Worm (Caenorhabditis elegans): Measurements from ENCODE around the gene tag-340.
"Not testable (repeated sequence)": the region's sequence is repeated elsewhere in the genome, so short reads cannot be mapped to it uniquely, and the experiment has no call there.

tag-340 gene

ce11 chrIII:4910956-4911355 is 10.6 kb downstream of the tag-340 start, which contains the start of gene F26F4.2:
Gene F26F4.2 (plus strand): TSS chrIII:4911256.
- TF ChIP-seq him-1 (tag; optimal IDR thresholded peaks at IDR 0.05) (no peak), W03F9.2 (tag; optimal IDR thresholded peaks at IDR 0.05) (no peak), dao-5 (tag; optimal IDR thresholded peaks at IDR 0.05) (no peak)

- TF ChIP-seq him-1 (tag; optimal IDR thresholded peaks at IDR 0.05) (no peak), W03F9.2 (tag; optimal IDR thresholded peaks at IDR 0.05) (peak; percentile 52), dao-5 (tag; optimal IDR thresholded peaks at IDR 0.05) (no peak)
Observed at ce11 chrIII:4912317-4912716, 12.0 kb downstream of the tag-340 start, which contains the start of the genes F26F4.9 and cee-1. Gene F26F4.9 (minus strand): TSS chrIII:4912521. Gene cee-1 (plus strand): TSS chrIII:4912699.

DNA sequence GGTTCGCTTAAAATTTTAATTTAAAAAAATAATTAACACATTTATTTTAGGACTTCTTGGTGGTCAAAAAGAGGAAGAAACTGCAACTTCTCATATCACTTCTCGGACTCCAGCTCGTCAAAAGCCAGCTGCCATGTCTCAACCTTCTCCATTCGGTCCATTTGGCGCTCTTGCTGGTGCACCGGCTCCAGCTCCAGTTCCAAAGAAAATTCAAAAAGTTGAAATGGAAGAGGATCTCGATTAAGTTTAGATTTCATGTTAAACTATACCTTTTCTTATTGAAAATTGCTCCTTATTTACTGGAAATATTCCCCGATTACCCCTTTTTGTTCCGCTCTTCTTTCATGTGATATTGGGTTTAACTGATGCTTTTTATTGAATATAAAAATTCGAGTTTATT is 13.4 kb downstream of the tag-340 start:
- no peak for TF ChIP-seq him-1 (tag; optimal IDR thresholded peaks at IDR 0.05)
- TF ChIP-seq dao-5 (tag; optimal IDR thresholded peaks at IDR 0.05) = no peak
- TF ChIP-seq W03F9.2 (tag; optimal IDR thresholded peaks at IDR 0.05) = no peak

DNA sequence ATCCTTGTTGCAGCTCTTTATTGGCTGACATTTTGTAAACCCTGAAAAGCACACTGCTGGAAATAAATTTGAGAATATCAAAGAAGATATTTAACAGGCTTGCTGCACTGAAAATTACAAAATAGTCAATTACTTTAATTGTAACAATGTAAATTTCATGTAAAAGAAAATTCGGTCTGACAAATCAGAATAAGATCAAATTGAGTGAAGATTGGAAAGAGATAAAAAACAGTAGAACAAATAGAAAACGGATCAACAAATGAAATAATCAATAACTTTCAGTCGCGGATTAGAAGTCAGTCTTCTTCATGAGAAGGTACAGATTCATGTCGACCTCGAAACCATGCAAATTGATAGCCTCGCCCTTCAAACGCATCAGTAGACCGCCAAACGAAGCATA is 16.8 kb downstream of the tag-340 start, which contains the start of gene rars-1:
Gene rars-1, minus strand, starts transcription at position 101 of the 400 bp plus-strand sequence.
- TF ChIP-seq him-1 (tag; optimal IDR thresholded peaks at IDR 0.05) (no peak), dao-5 (tag; optimal IDR thresholded peaks at IDR 0.05) (no peak), W03F9.2 (tag; optimal IDR thresholded peaks at IDR 0.05) (no peak)

DNA sequence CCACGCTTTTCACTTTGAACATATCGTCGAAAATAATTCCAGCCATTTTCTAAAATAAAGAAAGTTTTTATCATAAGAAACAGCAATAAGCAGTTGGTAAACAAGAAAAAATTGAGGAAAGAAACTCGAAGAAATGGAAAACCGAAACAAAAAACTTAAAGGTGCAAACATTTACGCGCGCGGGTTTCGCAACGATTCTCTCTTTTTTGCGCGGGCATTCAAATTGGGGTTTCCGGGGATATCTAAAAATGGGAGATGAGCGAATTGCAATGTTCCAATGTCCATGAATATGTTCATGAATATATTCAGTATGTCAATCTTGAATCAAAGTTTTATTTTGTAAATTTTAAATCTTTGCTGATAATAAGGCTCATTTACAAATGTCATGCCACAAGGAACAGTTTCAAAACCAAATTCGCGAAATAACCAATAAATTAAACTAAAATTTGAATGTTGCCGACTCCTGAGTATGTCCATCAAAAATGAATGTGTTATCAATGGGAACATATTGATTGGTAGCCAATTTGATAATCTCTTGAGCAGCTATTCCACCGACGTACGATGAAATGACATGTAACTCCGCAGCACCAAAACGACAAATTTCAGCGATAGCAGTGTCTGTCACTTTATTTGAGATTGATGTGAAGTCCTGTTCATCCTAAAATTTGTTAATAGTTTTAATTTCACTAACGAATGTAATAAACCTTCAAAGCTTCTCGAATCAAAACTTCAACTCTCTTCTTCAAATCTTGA is 17.8 kb downstream of the tag-340 start, which contains the start of gene rpb-8:
Gene rpb-8, minus strand, starts transcription at position 49 of the 753 bp plus-strand sequence.
- TF ChIP-seq W03F9.2 (tag; optimal IDR thresholded peaks at IDR 0.05) = peak; percentile 60
- TF ChIP-seq him-1 (tag; optimal IDR thresholded peaks at IDR 0.05) = no peak
- no peak for TF ChIP-seq dao-5 (tag; optimal IDR thresholded peaks at IDR 0.05)

DNA sequence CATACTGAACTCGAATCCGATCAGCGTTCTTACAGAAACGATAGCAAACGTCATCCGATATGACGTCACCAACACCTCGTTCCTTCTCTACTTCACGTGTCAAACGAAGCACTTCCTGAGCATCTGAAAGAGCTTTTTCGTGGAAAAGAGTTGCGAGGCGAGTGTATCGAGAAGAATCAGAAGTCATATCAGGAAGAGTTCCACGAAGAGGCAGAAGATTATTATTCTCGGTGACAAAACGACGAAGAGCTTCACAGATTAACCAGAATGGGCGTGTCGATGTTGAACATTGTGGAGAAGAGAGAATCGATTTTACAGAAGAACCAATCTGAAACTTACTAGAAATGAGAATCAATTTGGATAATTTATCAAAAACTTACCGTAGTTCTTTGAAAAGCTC is 18.6 kb downstream of the tag-340 start:
- no peak for TF ChIP-seq dao-5 (tag; optimal IDR thresholded peaks at IDR 0.05)
- TF ChIP-seq W03F9.2 (tag; optimal IDR thresholded peaks at IDR 0.05) = no peak
- TF ChIP-seq him-1 (tag; optimal IDR thresholded peaks at IDR 0.05) = no peak

ce11 chrIII:4920221-4920620 is 19.9 kb downstream of the tag-340 start, which contains the start of gene ula-1:
Gene ula-1 (minus strand): TSS chrIII:4920321.
- no peak for TF ChIP-seq dao-5 (tag; optimal IDR thresholded peaks at IDR 0.05)
- TF ChIP-seq him-1 (tag; optimal IDR thresholded peaks at IDR 0.05) = no peak
- TF ChIP-seq W03F9.2 (tag; optimal IDR thresholded peaks at IDR 0.05) = no peak

ce11 chrIII:4922020-4922419 is 21.7 kb downstream of the tag-340 start, which contains the start of gene mmab-1:
Gene mmab-1 (minus strand): TSS chrIII:4922114.
- TF ChIP-seq him-1, dao-5, W03F9.2 (tag; optimal IDR thresholded peaks at IDR 0.05): not testable (repeated sequence)

DNA sequence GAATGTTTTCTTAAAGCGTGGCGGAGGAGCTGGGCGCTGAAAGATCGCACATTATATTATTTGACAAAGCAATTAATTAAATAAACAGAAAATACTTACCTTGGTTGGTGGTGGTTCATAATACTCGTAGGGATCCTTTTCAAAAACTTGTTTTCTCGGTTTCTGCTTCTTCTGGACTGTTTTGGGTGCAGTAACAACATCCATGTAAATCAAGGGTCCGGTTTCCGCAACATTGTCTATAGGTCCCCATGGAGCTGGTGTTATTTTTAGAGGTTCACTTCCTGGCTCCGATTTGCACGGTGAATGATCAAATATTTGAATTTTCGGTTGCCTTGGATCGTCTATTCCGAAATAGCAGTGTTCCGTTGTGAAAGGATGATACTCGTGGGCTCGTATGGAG is 23.8 kb downstream of the tag-340 start:
- TF ChIP-seq dao-5 (tag; optimal IDR thresholded peaks at IDR 0.05) (no peak), W03F9.2 (tag; optimal IDR thresholded peaks at IDR 0.05) (no peak)

DNA sequence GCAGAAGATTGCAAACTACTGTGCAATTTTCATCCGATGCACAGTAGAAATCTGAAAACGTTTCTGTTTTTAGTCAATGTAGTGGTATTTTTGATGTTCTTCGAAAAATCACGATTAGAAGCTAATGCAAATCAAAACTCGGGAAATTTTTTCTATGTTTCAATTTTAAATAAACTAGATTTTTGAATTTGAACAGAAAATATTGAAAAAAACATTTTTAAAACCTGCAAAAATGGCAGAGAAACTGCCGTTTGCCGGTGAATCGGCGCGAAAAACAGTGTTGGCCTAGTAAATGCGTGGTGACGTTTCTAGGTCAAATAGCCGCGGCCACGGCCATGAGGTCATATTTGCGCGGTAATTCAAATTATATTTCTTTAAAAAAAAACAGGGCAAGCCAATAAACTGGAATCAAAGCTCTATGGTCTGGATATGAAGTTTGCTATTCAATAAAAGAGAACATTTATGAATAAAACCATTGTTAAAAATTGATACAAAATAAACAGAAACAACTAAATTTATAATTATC is 29.9 kb downstream of the tag-340 start, which contains the start of gene set-2:
Gene set-2, minus strand, starts transcription at position 51 of the 526 bp plus-strand sequence.
- TF ChIP-seq him-1 (tag; optimal IDR thresholded peaks at IDR 0.05) (no peak), W03F9.2 (tag; optimal IDR thresholded peaks at IDR 0.05) (peak; percentile 79)

- no peak for TF ChIP-seq W03F9.2 (tag; optimal IDR thresholded peaks at IDR 0.05)
- TF ChIP-seq him-1 (tag; optimal IDR thresholded peaks at IDR 0.05) = no peak
Observed at ce11 chrIII:4932203-4932699, 31.9 kb downstream of the tag-340 start, which contains the start of the genes C26E6.12 and eri-9. Gene C26E6.12 (minus strand): TSS chrIII:4932253. Gene eri-9 (plus strand): TSS chrIII:4932450.

- TF ChIP-seq him-1 (tag; optimal IDR thresholded peaks at IDR 0.05) = no peak
- no peak for TF ChIP-seq W03F9.2 (tag; optimal IDR thresholded peaks at IDR 0.05)
- no peak for TF ChIP-seq dao-5 (tag; optimal IDR thresholded peaks at IDR 0.05)
Observed at ce11 chrIII:4934896-4935628, 34.8 kb downstream of the tag-340 start, which contains the start of gene mrps-18C. Gene mrps-18C (plus strand): TSS chrIII:4935578.

ce11 chrIII:4937022-4937421 is 36.7 kb downstream of the tag-340 start, which contains the start of gene fsn-1:
Gene fsn-1 (plus strand): TSS chrIII:4937322.
- TF ChIP-seq him-1 (tag; optimal IDR thresholded peaks at IDR 0.05) = no peak
- TF ChIP-seq dao-5 (tag; optimal IDR thresholded peaks at IDR 0.05) = no peak
- no peak for TF ChIP-seq W03F9.2 (tag; optimal IDR thresholded peaks at IDR 0.05)

Data from whole organism, L4/young adult.